Fruit fly (Drosophila melanogaster): Measurements from ENCODE around the gene Prx3.

The Prx3 gene

DNA sequence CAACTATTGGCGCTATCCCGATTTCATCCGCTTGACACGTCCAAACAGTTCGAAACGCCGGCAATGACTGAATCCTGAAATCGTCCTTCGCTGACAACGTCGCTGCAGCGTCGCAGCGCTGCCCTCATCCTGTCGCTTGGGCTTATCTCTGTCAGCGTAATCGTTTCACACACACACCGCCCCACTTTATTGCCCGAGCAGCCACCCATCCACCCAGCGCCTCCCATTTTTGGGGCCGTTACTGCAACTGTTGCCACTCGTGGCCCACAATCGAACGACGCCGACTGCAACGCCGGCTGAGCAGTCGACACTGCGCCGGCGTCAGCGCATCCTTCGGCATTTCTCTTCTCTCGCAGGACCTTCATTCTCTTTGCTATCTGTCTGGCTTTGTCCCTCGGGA lies 40.7 kb downstream of the Prx3 start, which contains the start of gene Dscam3:
Gene Dscam3, minus strand, starts transcription at position 69 of the 400 bp plus-strand sequence.
- TF ChIP-seq CG8478 (optimal IDR thresholded peaks at IDR 0.05) (no peak), EcR (GFP tag; optimal IDR thresholded peaks at IDR 0.05) (no peak), Dll (optimal IDR thresholded peaks at IDR 0.05) (no peak), pan (optimal IDR thresholded peaks at IDR 0.05) (no peak), usp (GFP tag; optimal IDR thresholded peaks at IDR 0.05) (no peak), psq (optimal IDR thresholded peaks at IDR 0.05) (no peak)

dm6 chr3R:17502862-17503261 lies 43.5 kb downstream of the Prx3 start:
- no peak for TF ChIP-seq usp (GFP tag; optimal IDR thresholded peaks at IDR 0.05)
- TF ChIP-seq EcR (GFP tag; optimal IDR thresholded peaks at IDR 0.05): no peak
- TF ChIP-seq psq (optimal IDR thresholded peaks at IDR 0.05): no peak
- TF ChIP-seq Dll (optimal IDR thresholded peaks at IDR 0.05): no peak
- TF ChIP-seq CG8478 (optimal IDR thresholded peaks at IDR 0.05): no peak
- no peak for TF ChIP-seq pan (optimal IDR thresholded peaks at IDR 0.05)

- TF ChIP-seq CG8478 (optimal IDR thresholded peaks at IDR 0.05) (no peak), EcR (GFP tag; optimal IDR thresholded peaks at IDR 0.05) (no peak), usp (GFP tag; optimal IDR thresholded peaks at IDR 0.05) (no peak), pan (optimal IDR thresholded peaks at IDR 0.05) (no peak), Dll (optimal IDR thresholded peaks at IDR 0.05) (no peak), psq (optimal IDR thresholded peaks at IDR 0.05) (no peak)
Observed at dm6 chr3R:17501108-17501507, 45.2 kb downstream of the Prx3 start.
